Fruit fly (Drosophila melanogaster): ENCODE results near the gene cona.

dm6 chr3R:18404713-18405112 lies 19.1 kb downstream of the cona start, which contains the start of gene CG7685:
- TF ChIP-seq vri (GFP tag; optimal IDR thresholded peaks at IDR 0.05) = peak; percentile 44
- no peak for TF ChIP-seq Blimp-1 (GFP tag; optimal IDR thresholded peaks at IDR 0.05)
- TF ChIP-seq CG6163 (GFP tag; IDR thresholded peaks at IDR 0.05) = peak; percentile 54; the same call in 2 of the 3 replicates
- TF ChIP-seq fkh (GFP tag; optimal IDR thresholded peaks at IDR 0.05) = peak; percentile 94
- TF ChIP-seq spab (GFP tag; optimal IDR thresholded peaks at IDR 0.05) = no peak
- peak; percentile 73 for TF ChIP-seq Hr39 (GFP tag; optimal IDR thresholded peaks at IDR 0.05)
- peak; percentile 51 for TF ChIP-seq Ets96B (tag; optimal IDR thresholded peaks at IDR 0.05)
- TF ChIP-seq CG8119 (GFP tag; IDR thresholded peaks at IDR 0.05) = peak; percentile 33; the same call in 1 of the 3 replicates
- TF ChIP-seq Gug (GFP tag; IDR thresholded peaks at IDR 0.05) = no peak
- TF ChIP-seq CG9139 (GFP tag; optimal IDR thresholded peaks at IDR 0.05) = no peak

All from whole organism, prepupa.